Worm (Caenorhabditis elegans): ENCODE measurements around the gene Y49F6B.8.

DNA sequence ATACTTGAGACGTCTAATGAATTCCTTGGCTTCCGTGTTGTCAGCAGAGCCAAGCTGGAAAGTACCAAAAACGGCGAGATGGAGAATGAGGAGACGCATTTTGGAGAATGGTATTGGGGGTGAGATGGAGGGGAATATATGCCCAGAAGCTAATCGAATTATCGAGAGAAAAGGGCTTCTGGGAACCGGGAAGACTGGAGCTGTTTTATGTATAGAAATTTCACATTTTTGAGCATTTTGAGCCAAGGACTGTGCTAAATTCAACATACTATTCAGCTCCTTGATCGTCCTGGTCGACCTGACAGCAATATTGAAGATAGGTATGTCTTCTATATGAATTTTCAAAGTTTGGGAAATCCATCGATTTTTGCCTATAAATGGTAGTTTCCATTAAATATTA is 21.4 kb downstream of the Y49F6B.8 start, which contains the start of gene C16C8.7:
- no peak for TF ChIP-seq ceh-13 (GFP tag; optimal IDR thresholded peaks at IDR 0.05)
- TF ChIP-seq pes-1 (GFP tag; IDR thresholded peaks at IDR 0.05), result no peak
- no peak for TF ChIP-seq ets-7 (tag; optimal IDR thresholded peaks at IDR 0.05)
- TF ChIP-seq hmg-4 (GFP tag; optimal IDR thresholded peaks at IDR 0.05), result no peak
- no peak for TF ChIP-seq tra-4 (tag; optimal IDR thresholded peaks at IDR 0.05)
- no peak for TF ChIP-seq flt-1 (GFP tag; IDR thresholded peaks at IDR 0.05)

Data from whole organism, early embryonic.